Fruit fly (Drosophila melanogaster) whole organism: ENCODE data around the gene CG13713.

Experiments used
- CG8478 ChIP-seq: fragments of >200 bp; optimal IDR thresholded peaks from 2 replicates; lab custom pipeline; 2018; ENCODE audit warnings: inconsistent platforms
- Dll ChIP-seq: fragments of >200 bp; optimal IDR thresholded peaks from 2 replicates; lab custom pipeline; 2017
- EcR ChIP-seq, 2 experiments: fragments of >200 bp; optimal IDR thresholded peaks; 2 replicates each; lab custom pipeline; 2017; ENCODE audit warnings: missing biosample characterization in 2 of 2, missing genetic modification characterization in 2 of 2, missing genetic modification reagents in 2 of 2
- pan ChIP-seq: fragments of >200 bp; optimal IDR thresholded peaks from 2 replicates; lab custom pipeline; 2017
- psq ChIP-seq: fragments of >200 bp; optimal IDR thresholded peaks from 2 replicates; lab custom pipeline; 2017
- usp ChIP-seq: fragments of >200 bp; optimal IDR thresholded peaks from 2 replicates; lab custom pipeline; 2017; ENCODE audit warnings: missing biosample characterization, missing genetic modification characterization, mixed read lengths

CG13713 gene

DNA sequence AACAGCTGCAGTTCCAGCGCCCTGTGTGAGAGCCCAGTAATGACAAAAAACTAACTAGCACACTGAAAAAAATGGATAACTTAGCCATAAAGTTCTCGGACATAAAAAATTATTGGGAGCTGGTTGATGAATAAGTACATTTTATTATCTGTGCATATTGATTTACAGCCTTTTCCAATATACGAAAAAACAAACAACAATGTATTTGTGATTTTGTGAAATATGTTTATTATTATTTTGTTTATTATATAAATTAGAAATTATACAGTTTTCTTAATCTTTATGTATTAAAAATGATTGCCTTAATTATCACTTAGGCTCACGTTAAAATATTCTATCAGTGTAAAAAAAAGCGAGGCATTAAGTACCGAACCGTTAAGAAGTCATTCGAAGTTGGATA lies 5.6 kb upstream of the CG13713 start:
- TF ChIP-seq psq (lab: Kevin White, UChicago) (no peak), pan (lab: Kevin White, UChicago) (no peak), EcR (GFP tag; optimal IDR thresholded peaks at IDR 0.05; lab: Kevin White, UChicago) (no peak)

DNA sequence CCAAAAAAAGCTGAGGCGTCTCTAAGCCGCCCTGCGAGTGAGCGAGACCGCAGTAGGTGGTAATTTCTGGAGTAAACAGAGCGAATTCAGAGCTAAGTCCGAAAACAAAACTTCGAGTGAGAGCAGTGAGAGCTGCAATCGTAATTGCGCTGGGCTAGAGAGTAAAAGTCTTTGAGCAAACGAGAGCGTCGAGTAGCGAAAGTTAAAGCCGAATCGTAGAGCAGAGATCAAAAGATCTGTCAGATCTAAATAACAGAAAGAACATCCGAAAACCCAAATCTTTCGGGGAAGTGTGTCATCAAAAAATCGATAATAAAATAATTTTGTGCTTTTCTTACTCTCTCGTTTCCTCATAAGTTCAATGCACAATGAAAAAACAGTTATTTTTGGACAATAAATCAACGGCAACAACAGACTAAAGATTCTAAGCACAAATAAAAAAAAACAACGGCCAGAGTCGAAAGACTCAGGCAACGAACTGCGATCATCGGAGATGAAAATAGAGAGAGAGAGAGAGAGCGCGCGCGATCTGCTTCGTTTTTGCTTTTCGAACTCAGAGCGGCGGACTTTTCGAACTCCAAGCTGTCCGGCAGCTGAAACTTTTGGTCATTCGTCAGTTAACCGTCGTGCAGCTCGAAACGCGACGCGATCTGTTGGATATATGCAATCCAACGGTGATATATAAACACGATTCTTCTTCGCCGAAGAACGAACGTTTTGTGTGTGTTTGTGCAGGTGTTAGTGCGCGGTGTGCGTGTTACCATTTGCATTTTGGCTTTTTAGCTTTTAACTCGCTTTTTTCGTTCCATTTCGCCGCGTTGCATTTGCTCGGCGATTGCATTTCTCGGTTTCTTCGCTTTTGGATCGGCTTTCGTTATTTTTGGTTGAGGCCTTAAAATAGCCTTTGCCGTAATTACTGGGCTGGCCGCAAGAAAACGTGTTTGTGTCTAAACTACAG lies 4.9 kb upstream of the CG13713 start, which contains the start of gene RhoGEF64C:
TSS of gene RhoGEF64C (plus strand) at position 607 of the 958 bp plus-strand sequence.
- TF ChIP-seq pan (lab: Kevin White, UChicago) (no peak), psq (lab: Kevin White, UChicago) (no peak), EcR (GFP tag; optimal IDR thresholded peaks at IDR 0.05; lab: Kevin White, UChicago) (no peak), Dll (lab: Kevin White, UChicago) (no peak), CG8478 (no peak), usp (GFP tag; lab: Kevin White, UChicago) (no peak)

dm6 chr3L:4694823-4695222 lies 2.6 kb upstream of the CG13713 start, which contains the start of gene CG15876:
Gene CG15876, minus strand, starts transcription at chr3L:4694845.
- no peak for TF ChIP-seq pan (lab: Kevin White, UChicago)
- TF ChIP-seq psq (lab: Kevin White, UChicago), result no peak
- no peak for TF ChIP-seq Dll (lab: Kevin White, UChicago)
- TF ChIP-seq CG8478, result no peak
- no peak for TF ChIP-seq EcR (GFP tag; optimal IDR thresholded peaks at IDR 0.05; lab: Kevin White, UChicago)

- TF ChIP-seq usp (GFP tag; lab: Kevin White, UChicago) (no peak), EcR (GFP tag; optimal IDR thresholded peaks at IDR 0.05; lab: Kevin White, UChicago) (no peak)
These were observed 1.0 kb upstream of the CG13713 start for dm6 chr3L:4696380-4696779.

DNA sequence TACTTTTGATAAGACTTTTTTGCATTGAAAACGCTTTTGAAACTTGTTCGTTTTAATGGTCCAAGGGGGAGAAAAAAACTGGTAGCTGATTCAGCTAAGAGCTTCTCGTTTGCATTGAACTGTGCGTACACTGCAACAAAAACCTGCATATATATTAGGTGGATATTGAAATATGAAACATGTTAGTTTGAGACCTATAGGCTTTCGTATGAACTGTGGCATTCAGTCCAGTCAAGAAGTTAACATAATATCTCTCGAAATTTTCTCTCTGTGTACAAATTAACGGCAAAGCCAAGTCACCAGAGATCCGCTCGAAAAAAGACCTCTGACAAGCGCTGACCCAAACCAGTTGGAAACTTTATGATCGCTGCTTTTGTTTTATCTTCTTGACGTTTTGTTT lies 631 bp downstream of the CG13713 start:
- TF ChIP-seq Dll (lab: Kevin White, UChicago), result no peak
- TF ChIP-seq pan (lab: Kevin White, UChicago), result no peak
- no peak for TF ChIP-seq usp (GFP tag; lab: Kevin White, UChicago)
- no peak for TF ChIP-seq EcR (GFP tag; optimal IDR thresholded peaks at IDR 0.05; lab: Kevin White, UChicago)
- no peak for TF ChIP-seq CG8478
- no peak for TF ChIP-seq psq (lab: Kevin White, UChicago)

dm6 chr3L:4698496-4698895 lies 1.1 kb downstream of the CG13713 start:
- TF ChIP-seq psq (lab: Kevin White, UChicago), result no peak
- no peak for TF ChIP-seq EcR (GFP tag; optimal IDR thresholded peaks at IDR 0.05; lab: Kevin White, UChicago)
- TF ChIP-seq usp (GFP tag; lab: Kevin White, UChicago), result no peak
- TF ChIP-seq pan (lab: Kevin White, UChicago), result no peak
- no peak for TF ChIP-seq Dll (lab: Kevin White, UChicago)
- no peak for TF ChIP-seq CG8478

DNA sequence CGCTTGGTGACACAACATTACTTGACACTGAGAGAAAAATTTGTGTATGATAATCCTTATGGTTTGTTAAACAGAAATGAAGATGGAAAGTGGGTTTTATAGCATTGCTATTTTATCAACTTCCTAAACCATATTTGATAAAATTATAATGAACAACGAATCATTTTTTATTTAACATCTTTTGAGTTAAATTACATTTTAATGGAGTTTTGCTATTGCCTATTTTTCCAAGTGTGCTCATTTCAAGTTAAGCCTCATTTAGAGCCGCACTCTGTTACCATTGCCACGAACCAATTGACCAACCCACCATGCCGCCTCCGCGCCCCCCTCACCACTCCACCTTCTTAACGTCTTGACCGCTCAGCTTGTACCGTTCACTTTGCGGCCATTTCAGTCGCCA lies 2.7 kb downstream of the CG13713 start:
- no peak for TF ChIP-seq Dll (lab: Kevin White, UChicago)

dm6 chr3L:4702003-4702402 lies 4.6 kb downstream of the CG13713 start:
- TF ChIP-seq Dll (lab: Kevin White, UChicago) (no peak), psq (lab: Kevin White, UChicago) (no peak), CG8478 (no peak), usp (GFP tag; lab: Kevin White, UChicago) (no peak), EcR (GFP tag; optimal IDR thresholded peaks at IDR 0.05; lab: Kevin White, UChicago) (no peak), pan (lab: Kevin White, UChicago) (no peak)

DNA sequence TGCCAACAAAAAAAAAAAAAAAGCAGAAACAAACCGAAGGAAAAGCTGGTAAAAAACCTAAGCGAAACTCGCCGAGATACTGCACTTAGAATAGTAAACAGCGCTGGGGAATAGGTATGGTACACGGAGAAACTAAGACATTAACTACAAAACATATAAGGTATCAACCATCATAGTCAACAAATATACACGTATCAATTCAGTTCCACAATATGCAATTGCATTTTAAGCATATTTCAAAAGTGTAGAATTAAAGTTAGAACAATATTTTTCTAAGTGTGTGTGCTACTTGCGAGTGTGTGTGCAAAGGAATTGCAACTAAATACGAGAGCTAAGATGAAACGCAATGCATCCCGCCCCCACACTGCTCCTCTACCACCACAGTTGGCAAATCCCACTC lies 10.4 kb downstream of the CG13713 start:
- TF ChIP-seq pan (lab: Kevin White, UChicago), result no peak
- TF ChIP-seq Dll (lab: Kevin White, UChicago), result no peak
- no peak for TF ChIP-seq usp (GFP tag; lab: Kevin White, UChicago)
- no peak for TF ChIP-seq CG8478
- no peak for TF ChIP-seq psq (lab: Kevin White, UChicago)
- no peak for TF ChIP-seq EcR (GFP tag; optimal IDR thresholded peaks at IDR 0.05; lab: Kevin White, UChicago)

- no peak for TF ChIP-seq Dll (lab: Kevin White, UChicago)
- TF ChIP-seq psq (lab: Kevin White, UChicago), result no peak
- no peak for TF ChIP-seq CG8478
- no peak for TF ChIP-seq EcR (GFP tag; optimal IDR thresholded peaks at IDR 0.05; lab: Kevin White, UChicago)
- no peak for TF ChIP-seq pan (lab: Kevin White, UChicago)
- no peak for TF ChIP-seq usp (GFP tag; lab: Kevin White, UChicago)
These were observed 11.1 kb downstream of the CG13713 start for dm6 chr3L:4708536-4708935.

DNA sequence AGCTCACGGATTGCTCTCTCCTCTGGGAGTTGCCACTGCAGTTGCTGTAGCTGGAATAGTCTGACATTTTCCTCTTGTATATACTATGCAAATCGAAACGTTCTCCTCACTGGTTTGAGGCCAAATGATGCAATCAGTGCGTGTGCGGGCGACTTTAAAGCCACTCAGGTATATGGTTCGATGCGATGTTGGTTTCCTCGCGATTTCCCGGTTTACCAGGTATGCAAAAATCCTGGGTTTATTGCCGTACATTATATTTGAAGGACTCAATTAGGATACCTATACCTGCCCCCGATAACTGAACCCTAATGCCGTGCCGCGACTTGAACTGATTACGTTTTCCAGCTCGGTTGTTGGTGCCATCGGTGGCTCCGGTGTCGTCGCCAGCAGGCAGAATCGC lies 12.4 kb downstream of the CG13713 start, which contains the start of gene CG13712:
TSS of gene CG13712 (minus strand) at position 101 of the 400 bp plus-strand sequence.
- TF ChIP-seq CG8478 (no peak), usp (GFP tag; lab: Kevin White, UChicago) (no peak), EcR (GFP tag; optimal IDR thresholded peaks at IDR 0.05; lab: Kevin White, UChicago) (no peak), Dll (lab: Kevin White, UChicago) (no peak), pan (lab: Kevin White, UChicago) (no peak), psq (lab: Kevin White, UChicago) (no peak)

DNA sequence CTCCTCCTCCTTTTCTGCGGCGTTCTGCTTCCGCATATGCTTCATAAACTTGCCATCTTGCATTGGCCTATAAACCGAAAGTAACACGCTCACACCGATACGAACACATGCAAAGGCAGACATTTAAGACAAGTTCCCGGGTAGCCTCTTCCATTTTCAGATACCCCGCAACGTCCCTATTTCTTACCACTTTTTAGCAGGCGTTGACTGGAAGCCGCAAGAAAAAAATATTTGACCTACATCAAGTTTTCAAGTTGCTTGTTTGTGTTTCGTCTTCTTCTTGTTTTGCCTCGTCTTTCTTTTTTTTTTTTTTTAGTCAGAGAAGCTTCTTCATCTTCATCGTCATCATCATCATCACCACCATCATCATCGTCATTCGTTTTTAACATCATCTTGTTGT lies 22.3 kb downstream of the CG13713 start:
- TF ChIP-seq EcR (GFP tag; optimal IDR thresholded peaks at IDR 0.05; lab: Kevin White, UChicago) (peak in 1 of 2 experiments; percentile 44), Dll (lab: Kevin White, UChicago) (no peak)
